Worm (Caenorhabditis elegans): ENCODE data around the gene M60.7.

DNA sequence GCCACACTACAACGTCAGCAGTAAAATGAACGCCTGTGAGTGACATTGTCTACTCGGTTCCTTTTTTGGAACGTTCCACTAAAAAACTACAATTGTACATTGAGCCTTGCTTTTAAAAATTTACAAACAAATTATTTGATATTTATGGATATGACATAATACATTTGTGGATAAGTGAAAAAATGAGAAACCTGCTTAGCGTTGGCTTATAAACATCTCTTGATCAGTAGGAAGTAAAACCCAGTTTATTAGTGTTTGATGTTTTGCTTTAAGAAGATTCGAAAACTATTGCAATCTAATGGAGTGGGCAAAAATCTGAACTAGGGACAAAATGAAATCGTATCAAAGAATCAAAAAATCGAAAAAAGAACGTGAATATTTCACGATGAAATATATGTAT lies 44.0 kb downstream of the M60.7 start:
- TF ChIP-seq F49E8.2 (tag; optimal IDR thresholded peaks at IDR 0.05; ENCODE audit: insufficient read depth) (no peak), nfyb-1 (GFP tag; IDR thresholded peaks at IDR 0.05) (no peak), tlf-1 (GFP tag; optimal IDR thresholded peaks at IDR 0.05) (no peak), ztf-25 (GFP tag; IDR thresholded peaks at IDR 0.05) (no peak), atf-7 (tag; optimal IDR thresholded peaks at IDR 0.05) (no peak), F23B12.7 (tag; optimal IDR thresholded peaks at IDR 0.05; ENCODE audit: insufficient read depth) (no peak), Y67H2A.10 (GFP tag; conservative IDR thresholded peaks at IDR 0.05) (no peak), dpl-1 (GFP tag; optimal IDR thresholded peaks at IDR 0.05) (no peak), mes-4 (tag; optimal IDR thresholded peaks at IDR 0.05) (no peak), hsf-1 (GFP tag; IDR thresholded peaks at IDR 0.05) (no peak)
